Fruit fly (Drosophila melanogaster): ENCODE results near the gene cic.

cic gene

dm6 chr3R:20292030-20292879 is 39.7 kb downstream of the cic start (continued):
- TF ChIP-seq CG6163 (GFP tag; IDR thresholded peaks at IDR 0.05) (peak; percentile 54; the same call in 1 of the 3 replicates), CG3919 (GFP tag; optimal IDR thresholded peaks at IDR 0.05) (peak; percentile 85), CG3032 (tag; optimal IDR thresholded peaks at IDR 0.05) (peak; percentile 86), dsx (GFP tag; optimal IDR thresholded peaks at IDR 0.05; ENCODE audit: poor library complexity, severe bottlenecking) (peak; percentile 78), CG6808 (GFP tag; optimal IDR thresholded peaks at IDR 0.05) (peak; percentile 90), Sox102F (GFP tag; optimal IDR thresholded peaks at IDR 0.05) (peak; percentile 64), Sox14 (GFP tag; optimal IDR thresholded peaks at IDR 0.05) (peak; percentile 86), salr (GFP tag; optimal IDR thresholded peaks at IDR 0.05) (peak; percentile 59 to 86), CG10669 (GFP tag; optimal IDR thresholded peaks at IDR 0.05) (peak; percentile 83), fd59A (GFP tag; optimal IDR thresholded peaks at IDR 0.05) (peak; percentile 92), fkh (GFP tag; optimal IDR thresholded peaks at IDR 0.05) (no peak), topi (GFP tag; optimal IDR thresholded peaks at IDR 0.05) (peak; percentile 89)

- 0 out of 2 replicates have a peak, but pooled peaks have one; percentile 10 for TF ChIP-seq CG15336 (GFP tag; IDR thresholded peaks at IDR 0.05)
- no peak for TF ChIP-seq CG8632 (GFP tag; optimal IDR thresholded peaks at IDR 0.05)
- TF ChIP-seq lz (GFP tag; optimal IDR thresholded peaks at IDR 0.05) = no peak
- TF ChIP-seq CG10631 (GFP tag; optimal IDR thresholded peaks at IDR 0.05) = no peak
- no peak for TF ChIP-seq Hr38 (GFP tag; optimal IDR thresholded peaks at IDR 0.05)
- TF ChIP-seq cyc (GFP tag; optimal IDR thresholded peaks at IDR 0.05) = no peak
- TF ChIP-seq ss (GFP tag; optimal IDR thresholded peaks at IDR 0.05) = peak in 1 of 2 experiments; percentile 70
- TF ChIP-seq CG6854 (GFP tag; optimal IDR thresholded peaks at IDR 0.05) = peak; percentile 53
- TF ChIP-seq Lpt (GFP tag; optimal IDR thresholded peaks at IDR 0.05) = peak; percentile 35
- no peak for TF ChIP-seq CG8119 (GFP tag; IDR thresholded peaks at IDR 0.05)
- no peak for TF ChIP-seq CG9139 (GFP tag; optimal IDR thresholded peaks at IDR 0.05)
These were observed 40.4 kb downstream of the cic start for dm6 chr3R:20292880-20293491.

- no peak for TF ChIP-seq ss (GFP tag; optimal IDR thresholded peaks at IDR 0.05)
These were observed 41.1 kb downstream of the cic start for dm6 chr3R:20293661-20294060.

- TF ChIP-seq CG6808 (GFP tag; optimal IDR thresholded peaks at IDR 0.05) = no peak
- TF ChIP-seq CG16779 (tag; optimal IDR thresholded peaks at IDR 0.05) = no peak
- TF ChIP-seq CG32006 (GFP tag; optimal IDR thresholded peaks at IDR 0.05) = no peak
- TF ChIP-seq fkh (GFP tag; optimal IDR thresholded peaks at IDR 0.05) = no peak
- no peak for TF ChIP-seq achi (GFP tag; optimal IDR thresholded peaks at IDR 0.05)
- no peak for TF ChIP-seq CG11762 (GFP tag; optimal IDR thresholded peaks at IDR 0.05; ENCODE audit: insufficient read depth)
- TF ChIP-seq Sox102F (GFP tag; optimal IDR thresholded peaks at IDR 0.05) = no peak
- TF ChIP-seq Hr39 (GFP tag; optimal IDR thresholded peaks at IDR 0.05) = no peak
- TF ChIP-seq eg (GFP tag; IDR thresholded peaks at IDR 0.05) = no peak
- no peak for TF ChIP-seq dac (GFP tag; optimal IDR thresholded peaks at IDR 0.05)
- TF ChIP-seq fd59A (GFP tag; optimal IDR thresholded peaks at IDR 0.05) = no peak
- no peak for TF ChIP-seq CG6854 (GFP tag; optimal IDR thresholded peaks at IDR 0.05)
These were observed 52.3 kb downstream of the cic start, which contains the start of gene CG4367 for dm6 chr3R:20304877-20305276. TSS of gene CG4367 (minus strand) at chr3R:20304977.

- no peak for TF ChIP-seq Smox (GFP tag; optimal IDR thresholded peaks at IDR 0.05)
- no peak for TF ChIP-seq CG10631 (GFP tag; optimal IDR thresholded peaks at IDR 0.05)
- TF ChIP-seq fd59A (GFP tag; optimal IDR thresholded peaks at IDR 0.05) = no peak
- TF ChIP-seq svp (GFP tag) = peak; percentile 22
- no peak for TF ChIP-seq CG16779 (tag; optimal IDR thresholded peaks at IDR 0.05)
These were observed 53.3 kb downstream of the cic start for dm6 chr3R:20305852-20306251.
